Worm (Caenorhabditis elegans): Measurements from ENCODE around the gene C18B2.5.

ce11 chrX:3611042-3611623 lies at the start of gene C18B2.5:
- TF ChIP-seq fkh-10 (GFP tag; optimal IDR thresholded peaks at IDR 0.05) (no peak), unc-39 (tag; optimal IDR thresholded peaks at IDR 0.05) (no peak), skn-1 (tag; optimal IDR thresholded peaks at IDR 0.05) (no peak), aly-2 (tag; optimal IDR thresholded peaks at IDR 0.05) (no peak), R02D3.7 (tag; optimal IDR thresholded peaks at IDR 0.05) (no peak), elt-2 (tag; optimal IDR thresholded peaks at IDR 0.05) (peak; percentile 84), lin-39 (tag; optimal IDR thresholded peaks at IDR 0.05) (no peak), nhr-237 (tag; optimal IDR thresholded peaks at IDR 0.05) (no peak), unc-62 (GFP tag; optimal IDR thresholded peaks at IDR 0.05) (no peak), snpc-4 (tag; optimal IDR thresholded peaks at IDR 0.05) (no peak), nhr-77 (tag; optimal IDR thresholded peaks at IDR 0.05) (no peak), ZK546.5 (tag; optimal IDR thresholded peaks at IDR 0.05) (no peak), pha-4 (tag; optimal IDR thresholded peaks at IDR 0.05) (peak; percentile 34), nhr-25 (tag; optimal IDR thresholded peaks at IDR 0.05) (no peak)
